Worm (Caenorhabditis elegans) whole organism, L4 larva: ENCODE results near the gene F22B5.4.

Experiments
- T20F7.1 ChIP-seq: fragments of 200-800 bp; sonication (Bioruptor generic); optimal IDR thresholded peaks from 2 replicates; lab custom pipeline; 2018; ENCODE audit warnings: mild to moderate bottlenecking, missing genetic modification characterization, missing compliant biosample characterization
- T26A8.4 ChIP-seq: fragments of 200-800 bp; sonication (Bioruptor generic); IDR thresholded peaks from 2 replicates; pipeline ENCODE4 v1.3.6; 2022; ENCODE audit warnings: missing genetic modification characterization, missing compliant biosample characterization
- Y105C5A.15 ChIP-seq: fragments of 200-800 bp; sonication (Bioruptor generic); IDR thresholded peaks from 2 replicates; pipeline ENCODE4 v1.3.6; 2022; ENCODE audit warnings: missing genetic modification characterization, missing compliant biosample characterization
- Y75B8A.6 ChIP-seq: fragments of 200-800 bp; sonication (Bioruptor generic); IDR thresholded peaks from 2 replicates; pipeline ENCODE4 v1.3.6; 2022; ENCODE audit warnings: missing genetic modification reagents, missing genetic modification characterization, missing compliant biosample characterization
- aha-1 ChIP-seq: fragments of 150-350 bp; peaks from one replicate; lab custom pipeline; 2014; ENCODE audit warnings: missing biosample characterization, missing genetic modification characterization
- ceh-32 ChIP-seq: sonication (generic microtip); optimal IDR thresholded peaks from 2 replicates; lab custom pipeline; 2016; ENCODE audit warnings: mild to moderate bottlenecking, missing genetic modification characterization, missing compliant biosample characterization; ENCODE audit not compliant: poor library complexity
- ceh-82 ChIP-seq: sonication (generic microtip); optimal IDR thresholded peaks from 2 replicates; lab custom pipeline; 2017; ENCODE audit warnings: missing biosample characterization, missing genetic modification characterization
- daf-16 ChIP-seq, 3 experiments: sonication (generic microtip); optimal IDR thresholded peaks; 2 replicates each; lab custom pipeline; 2016 to 2017; ENCODE audit warnings: missing genetic modification characterization in 3 of 3, missing genetic modification reagents in 3 of 3, mild to moderate bottlenecking in 2 of 3, missing compliant biosample characterization in 2 of 3, missing biosample characterization in 1 of 3, moderate library complexity in 1 of 3
- daf-19 ChIP-seq: fragments of 200-800 bp; sonication (Bioruptor generic); conservative IDR thresholded peaks from 2 replicates; pipeline ENCODE4 v1.3.6; 2022; ENCODE audit warnings: missing genetic modification characterization, missing compliant biosample characterization
- dmd-6 ChIP-seq: fragments of 200-800 bp; sonication (Bioruptor generic); IDR thresholded peaks from 2 replicates; pipeline ENCODE4 v1.3.6; 2022; ENCODE audit warnings: missing genetic modification reagents, missing genetic modification characterization, missing compliant biosample characterization
- dve-1 ChIP-seq: sonication (generic microtip); optimal IDR thresholded peaks from 2 replicates; lab custom pipeline; 2017; ENCODE audit warnings: antibody characterized with exemption, mild to moderate bottlenecking, missing genetic modification characterization, missing compliant biosample characterization; ENCODE audit not compliant: insufficient read depth
- hif-1 ChIP-seq, 2 experiments: sonication (generic microtip); optimal IDR thresholded peaks; 2 replicates each; lab custom pipeline; 2016 to 2017; ENCODE audit warnings: missing compliant biosample characterization in 2 of 2, missing genetic modification characterization in 2 of 2, missing genetic modification reagents in 2 of 2, missing genotype in 2 of 2, mild to moderate bottlenecking in 1 of 2
- hlh-11 ChIP-seq: fragments of 200-800 bp; sonication (Bioruptor generic); optimal IDR thresholded peaks from 2 replicates; lab custom pipeline; 2018; ENCODE audit warnings: mild to moderate bottlenecking, missing genetic modification characterization, missing compliant biosample characterization
- hlh-30 ChIP-seq: sonication (generic microtip); optimal IDR thresholded peaks from 2 replicates; lab custom pipeline; 2017; ENCODE audit warnings: antibody characterized with exemption, mild to moderate bottlenecking, missing genetic modification characterization, missing compliant biosample characterization; ENCODE audit not compliant: insufficient read depth
- lim-7 ChIP-seq: fragments of 200-800 bp; sonication (Bioruptor generic); IDR thresholded peaks from 2 replicates; pipeline ENCODE4 v1.3.6; 2022; ENCODE audit warnings: missing genetic modification characterization, missing compliant biosample characterization
- lin-1 ChIP-seq: fragments of 200-800 bp; sonication (Bioruptor generic); IDR thresholded peaks from 2 replicates; pipeline ENCODE4 v1.3.6; 2022; ENCODE audit warnings: missing genetic modification reagents, missing genetic modification characterization, missing compliant biosample characterization
- lin-38 ChIP-seq: fragments of 200-800 bp; sonication (Bioruptor generic); IDR thresholded peaks from 2 replicates; pipeline ENCODE4 v1.3.6; 2022; ENCODE audit warnings: missing genetic modification reagents, missing genetic modification characterization, missing compliant biosample characterization
- lsy-2 ChIP-seq, 2 experiments: fragments of 150-350 bp in 1 of 2; sonication (generic microtip) in 1 of 2; optimal IDR thresholded peaks; 2 replicates each; lab custom pipeline; 2014 to 2017; ENCODE audit warnings: missing biosample characterization in 2 of 2, missing genetic modification characterization in 2 of 2
- madf-5 ChIP-seq, 2 experiments: fragments of 200-800 bp; sonication (Bioruptor generic); IDR thresholded peaks; 2 replicates each; pipeline ENCODE4 v1.3.6; 2022; ENCODE audit warnings: missing compliant biosample characterization in 2 of 2, missing genetic modification characterization in 2 of 2
- mdl-1 ChIP-seq, 2 experiments: fragments of 150-350 bp in 1 of 2; sonication (generic microtip) in 1 of 2; optimal IDR thresholded peaks; 2 replicates each; lab custom pipeline; 2014 to 2017; ENCODE audit warnings: missing biosample characterization in 2 of 2, missing genetic modification characterization in 2 of 2
- mdt-29 ChIP-seq: fragments of 200-800 bp; sonication (Bioruptor generic); IDR thresholded peaks from 2 replicates; pipeline ENCODE4 v1.3.6; 2022; ENCODE audit warnings: missing genetic modification reagents, missing genetic modification characterization, missing compliant biosample characterization
- mep-1 ChIP-seq: fragments of 150-350 bp; sonication (generic microtip); optimal IDR thresholded peaks from 3 replicates; lab custom pipeline; 2014; ENCODE audit warnings: missing biosample characterization, missing genetic modification characterization
- mxl-2 ChIP-seq: fragments of 200-800 bp; sonication (Bioruptor generic); conservative IDR thresholded peaks from 2 replicates; pipeline ENCODE4 v1.3.6; 2022; ENCODE audit warnings: missing genetic modification reagents, missing genetic modification characterization, missing compliant biosample characterization
- nhr-102 ChIP-seq: sonication (generic microtip); optimal IDR thresholded peaks from 2 replicates; lab custom pipeline; 2016; ENCODE audit warnings: mild to moderate bottlenecking, missing genetic modification characterization, moderate library complexity, missing compliant biosample characterization
- nhr-111 ChIP-seq: fragments of 200-800 bp; sonication (Bioruptor generic); optimal IDR thresholded peaks from 2 replicates; lab custom pipeline; 2018; ENCODE audit warnings: mild to moderate bottlenecking, missing genetic modification characterization, missing compliant biosample characterization
- nhr-28 ChIP-seq: fragments of 150-350 bp; optimal IDR thresholded peaks from 2 replicates; lab custom pipeline; 2014; ENCODE audit warnings: missing biosample characterization, missing genetic modification characterization
- nhr-48 ChIP-seq: sonication (generic microtip); optimal IDR thresholded peaks from 2 replicates; lab custom pipeline; 2016; ENCODE audit warnings: mild to moderate bottlenecking, missing genetic modification characterization, missing compliant biosample characterization
- nhr-77 ChIP-seq: fragments of 150-350 bp; optimal IDR thresholded peaks from 2 replicates; lab custom pipeline; 2014; ENCODE audit warnings: missing biosample characterization, missing genetic modification characterization
- pha-4 ChIP-seq, 2 experiments: fragments of 150-350 bp in 1 of 2; fragments of 200-800 bp in 1 of 2; sonication (Bioruptor generic) in 1 of 2; IDR thresholded peaks in 1 of 2; optimal IDR thresholded peaks in 1 of 2; 2 replicates each; pipeline versions ENCODE4 v1.3.6 to Lab custom; 2014 to 2022; ENCODE audit warnings: missing genetic modification characterization in 2 of 2, missing genetic modification reagents in 2 of 2, missing biosample characterization in 1 of 2, missing compliant biosample characterization in 1 of 2
- php-3 ChIP-seq: fragments of 200-800 bp; sonication (Bioruptor generic); IDR thresholded peaks from 2 replicates; pipeline ENCODE4 v1.3.6; 2022; ENCODE audit warnings: missing genetic modification reagents, missing genetic modification characterization, missing compliant biosample characterization
- skn-1 ChIP-seq: fragments of 150-350 bp; optimal IDR thresholded peaks from 2 replicates; lab custom pipeline; 2014; ENCODE audit warnings: missing biosample characterization, missing genetic modification characterization
- snpc-1.2 ChIP-seq: fragments of 200-800 bp; sonication (Bioruptor generic); IDR thresholded peaks from 2 replicates; pipeline ENCODE4 v1.3.6; 2022; ENCODE audit warnings: missing genetic modification reagents, missing genetic modification characterization, missing compliant biosample characterization
- snpc-4 ChIP-seq: fragments of 150-350 bp; optimal IDR thresholded peaks from 2 replicates; lab custom pipeline; 2014; ENCODE audit warnings: missing biosample characterization, missing genetic modification characterization
- tag-97 ChIP-seq: fragments of 200-800 bp; sonication (Bioruptor generic); IDR thresholded peaks from 2 replicates; pipeline ENCODE4 v1.3.6; 2022; ENCODE audit warnings: missing genetic modification characterization, missing compliant biosample characterization
- tra-1 ChIP-seq: fragments of 200-800 bp; sonication (Bioruptor generic); IDR thresholded peaks from 2 replicates; pipeline ENCODE4 v1.3.6; 2022; ENCODE audit warnings: missing genetic modification reagents, missing genetic modification characterization, missing compliant biosample characterization
- unc-62 ChIP-seq, 3 experiments: fragments of 150-350 bp in 1 of 3; sonication (generic microtip); optimal IDR thresholded peaks in 2 of 3; peaks in 1 of 3; 1 replicate in 1 of 3; 2 replicates in 2 of 3; lab custom pipeline; 2014 to 2017; ENCODE audit warnings: missing biosample characterization in 3 of 3, missing genetic modification characterization in 3 of 3, missing genetic modification reagents in 3 of 3, missing genotype in 1 of 3
- zfp-2 ChIP-seq: sonication (generic microtip); optimal IDR thresholded peaks from 2 replicates; lab custom pipeline; 2016; ENCODE audit warnings: mild to moderate bottlenecking, missing genetic modification characterization, missing compliant biosample characterization
- zip-11 ChIP-seq: fragments of 200-800 bp; sonication (Bioruptor generic); IDR thresholded peaks from 2 replicates; pipeline ENCODE4 v1.3.6; 2022; ENCODE audit warnings: missing genetic modification characterization, missing compliant biosample characterization

F22B5.4 gene

DNA sequence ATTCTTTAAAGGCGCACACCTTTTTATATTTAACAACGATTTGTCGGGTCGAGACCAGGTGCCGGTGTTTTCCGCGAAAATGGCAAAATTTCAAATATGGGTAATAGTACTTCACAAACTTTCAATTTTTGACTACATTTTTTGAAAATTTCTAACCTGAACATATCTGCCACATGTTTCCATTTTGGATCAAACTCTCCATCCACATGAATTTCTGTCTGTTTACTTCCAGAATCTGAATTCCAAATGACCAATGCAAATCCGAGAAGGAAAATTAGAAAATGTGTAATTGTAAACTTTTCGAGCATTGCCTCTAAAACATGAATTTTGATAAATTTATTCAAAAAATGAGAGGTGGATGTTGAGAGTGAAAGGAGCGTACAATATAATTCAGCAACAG is 30.7 kb downstream of the F22B5.4 start, which contains the start of gene lact-4:
Gene lact-4, minus strand, starts transcription at position 313 of the 400 bp plus-strand sequence.
- TF ChIP-seq unc-62 (GFP tag; optimal IDR thresholded peaks at IDR 0.05 in 1 of 2; lab: Kevin White, UChicago): peak in 1 of 2 experiments; percentile 11
- TF ChIP-seq unc-62 (tag; optimal IDR thresholded peaks at IDR 0.05; lab: Kevin White, UChicago): no peak
- TF ChIP-seq nhr-48 (tag; lab: Kevin White, UChicago): no peak
- 0 out of 2 replicates have a peak, but pooled peaks have one; percentile 8 for TF ChIP-seq Y105C5A.15 (GFP tag; lab: Robert Waterston, UW)
- peak; percentile 93 for TF ChIP-seq aha-1 (tag; lab: Kevin White, UChicago)

DNA sequence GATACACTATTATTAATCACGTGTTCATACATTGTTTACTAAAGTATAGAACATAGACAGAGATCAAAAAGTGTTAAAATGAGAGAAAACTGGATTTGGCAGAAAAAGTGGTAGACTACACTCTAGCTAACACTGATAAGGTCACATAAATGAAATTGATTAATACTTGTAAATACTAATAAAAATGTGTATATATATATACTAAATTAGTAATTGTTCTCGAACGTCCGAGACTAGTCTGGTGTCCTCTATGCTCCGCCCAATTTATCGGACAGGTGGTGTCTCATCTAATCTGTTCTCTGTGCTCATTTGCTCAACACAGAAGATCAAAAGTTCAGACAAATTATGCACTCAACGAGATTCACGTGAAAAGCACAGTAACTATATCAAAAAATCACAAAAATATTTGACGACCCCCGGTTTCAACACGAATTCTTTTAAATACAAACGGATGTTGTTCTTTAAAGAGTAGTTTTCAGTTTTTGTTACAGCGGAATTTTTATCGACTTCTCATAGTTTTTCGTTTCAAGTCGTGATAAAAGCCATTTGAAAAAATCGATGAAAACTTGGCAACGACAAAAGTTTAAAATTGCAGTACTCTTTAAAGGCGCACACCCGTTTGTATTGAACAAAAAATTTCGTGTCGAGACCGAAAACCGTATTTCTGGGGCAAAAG is 31.7 kb downstream of the F22B5.4 start:
- TF ChIP-seq T20F7.1 (GFP tag; lab: Kevin White, UChicago) (peak; percentile 42), lim-7 (GFP tag; lab: Robert Waterston, UW) (no peak), madf-5 (GFP tag; IDR thresholded peaks at IDR 0.05; lab: Robert Waterston, UW) (peak in 1 of 2 experiments; percentile 11; a peak in 1 of 4 replicates), snpc-1.2 (GFP tag; lab: Robert Waterston, UW) (peak; percentile 15; the same call in 1 of the 2 replicates), daf-19 (GFP tag; lab: Robert Waterston, UW) (0 out of 2 replicates have a peak, but pooled peaks have one; percentile 10), skn-1 (tag; lab: Kevin White, UChicago) (no peak), zip-11 (0 out of 2 replicates have a peak, but pooled peaks have one; percentile 14), hlh-30 (tag; lab: Kevin White, UChicago) (peak; percentile 40), snpc-4 (tag; lab: Kevin White, UChicago) (no peak), Y75B8A.6 (GFP tag; lab: Robert Waterston, UW) (0 out of 2 replicates have a peak, but pooled peaks have one; percentile 41), tag-97 (GFP tag; lab: Robert Waterston, UW) (no peak), tra-1 (0 out of 2 replicates have a peak, but pooled peaks have one; percentile 23), dve-1 (peak; percentile 11), aha-1 (tag; lab: Kevin White, UChicago) (peak; percentile 98), Y105C5A.15 (GFP tag; lab: Robert Waterston, UW) (0 out of 2 replicates have a peak, but pooled peaks have one; percentile 48), lin-1 (0 out of 2 replicates have a peak, but pooled peaks have one; percentile 8), nhr-77 (tag; lab: Kevin White, UChicago) (peak; percentile 39), zfp-2 (tag; lab: Kevin White, UChicago) (no peak), lin-38 (GFP tag; lab: Robert Waterston, UW) (0 out of 2 replicates have a peak, but pooled peaks have one; percentile 27), ceh-32 (no peak), lsy-2 (tag; optimal IDR thresholded peaks at IDR 0.05; lab: Kevin White, UChicago) (peak in 1 of 2 experiments; percentile 52), hif-1 (tag; optimal IDR thresholded peaks at IDR 0.05; lab: Kevin White, UChicago) (peak in 1 of 2 experiments; percentile 75), nhr-28 (tag; lab: Kevin White, UChicago) (peak; percentile 24), php-3 (GFP tag; lab: Robert Waterston, UW) (peak; percentile 47), mep-1 (tag; lab: Kevin White, UChicago) (peak; percentile 37), dmd-6 (GFP tag; lab: Robert Waterston, UW) (peak; percentile 72), T26A8.4 (GFP tag; lab: Robert Waterston, UW) (peak; percentile 37), mxl-2 (GFP tag; lab: Robert Waterston, UW) (peak; percentile 83), nhr-102 (tag; lab: Kevin White, UChicago) (peak; percentile 40), pha-4 (GFP tag; IDR thresholded peaks at IDR 0.05; lab: Robert Waterston, UW) (peak; percentile 27; the same call in 1 of the 2 replicates), pha-4 (tag; optimal IDR thresholded peaks at IDR 0.05; lab: Kevin White, UChicago) (no peak), mdt-29 (GFP tag; lab: Robert Waterston, UW) (peak; percentile 69), nhr-48 (tag; lab: Kevin White, UChicago) (peak; percentile 56), daf-16 (GFP tag; optimal IDR thresholded peaks at IDR 0.05; lab: Kevin White, UChicago) (peak in 1 of 2 experiments; percentile 87), daf-16 (tag; optimal IDR thresholded peaks at IDR 0.05; lab: Kevin White, UChicago) (peak; percentile 70), ceh-82 (no peak), unc-62 (GFP tag; optimal IDR thresholded peaks at IDR 0.05 in 1 of 2; lab: Kevin White, UChicago) (peak in 1 of 2 experiments; percentile 5), unc-62 (tag; optimal IDR thresholded peaks at IDR 0.05; lab: Kevin White, UChicago) (no peak), nhr-111 (GFP tag; lab: Kevin White, UChicago) (no peak), mdl-1 (tag; optimal IDR thresholded peaks at IDR 0.05; lab: Kevin White, UChicago) (peak in 1 of 2 experiments; percentile 17), hlh-11 (tag; lab: Kevin White, UChicago) (peak; percentile 60)
